Fruit fly (Drosophila melanogaster) whole organism, embryonic: ENCODE results near the gene SkpA.

Experiments used
- Bteb2 ChIP-seq: fragments of 200-800 bp; sonication (Bioruptor generic); optimal IDR thresholded peaks from 2 replicates; lab custom pipeline; 2016; ENCODE audit warnings: missing biosample characterization, missing genetic modification characterization
- CG10209 ChIP-seq: fragments of 200-800 bp; sonication (Bioruptor generic); optimal IDR thresholded peaks from 3 replicates; lab custom pipeline; 2017; ENCODE audit warnings: missing biosample characterization, mild to moderate bottlenecking, missing genetic modification characterization, missing genetic modification reagents
- CG14441 ChIP-seq: fragments of 200-800 bp; sonication (Bioruptor generic); IDR thresholded peaks from 2 replicates; pipeline ENCODE4 v1.3.6; 2022; ENCODE audit warnings: missing biosample characterization, missing genetic modification characterization
- CG14860 ChIP-seq: fragments of 200-800 bp; sonication (Bioruptor generic); IDR thresholded peaks from 3 replicates; pipeline ENCODE4 v1.3.6; 2022; ENCODE audit warnings: missing biosample characterization, missing genetic modification characterization; ENCODE audit not compliant: partially characterized antibody
- CG15073 ChIP-seq: fragments of 200-800 bp; sonication (Bioruptor generic); optimal IDR thresholded peaks from 2 replicates; lab custom pipeline; 2016; ENCODE audit warnings: missing biosample characterization, missing genetic modification characterization
- CG1603 ChIP-seq: fragments of 200-800 bp; sonication (Bioruptor generic); optimal IDR thresholded peaks from 2 replicates; lab custom pipeline; 2019; ENCODE audit warnings: missing biosample characterization, mild to moderate bottlenecking, missing genetic modification characterization, moderate library complexity
- CG16813 ChIP-seq: fragments of 200-800 bp; sonication (Bioruptor generic); IDR thresholded peaks from 3 replicates; pipeline ENCODE4 v1.3.6; 2022; ENCODE audit warnings: missing biosample characterization, missing genetic modification characterization; ENCODE audit not compliant: partially characterized antibody
- CG32772 ChIP-seq: fragments of 200-800 bp; sonication (Bioruptor generic); IDR thresholded peaks from 2 replicates; pipeline ENCODE4 v1.3.6; 2022; ENCODE audit warnings: missing biosample characterization, missing genetic modification characterization
- CG4404 ChIP-seq: fragments of 200-800 bp; sonication (Bioruptor generic); IDR thresholded peaks from 2 replicates; pipeline ENCODE4 v1.3.6; 2022; ENCODE audit warnings: missing biosample characterization, missing genetic modification characterization
- CG4854 ChIP-seq: fragments of 200-800 bp; sonication (Bioruptor generic); optimal IDR thresholded peaks from 2 replicates; lab custom pipeline; 2016; ENCODE audit warnings: missing biosample characterization, missing genetic modification characterization, inconsistent platforms
- CG5245 ChIP-seq: fragments of 200-800 bp; sonication (Bioruptor generic); optimal IDR thresholded peaks from 3 replicates; lab custom pipeline; 2016; ENCODE audit warnings: missing biosample characterization, missing genetic modification characterization
- CG6765 ChIP-seq: fragments of 200-800 bp; sonication (Bioruptor generic); optimal IDR thresholded peaks from 3 replicates; lab custom pipeline; 2017; ENCODE audit warnings: missing biosample characterization, mild to moderate bottlenecking, missing genetic modification characterization
- CG6791 ChIP-seq: fragments of 200-800 bp; sonication (Bioruptor generic); IDR thresholded peaks from 3 replicates; pipeline ENCODE4 v1.3.6; 2022; ENCODE audit warnings: missing biosample characterization, missing genetic modification characterization; ENCODE audit not compliant: partially characterized antibody
- CG7357 ChIP-seq: fragments of 200-800 bp; sonication (Bioruptor generic); IDR thresholded peaks from 3 replicates; pipeline ENCODE4 v1.3.6; 2022; ENCODE audit warnings: missing biosample characterization, missing genetic modification characterization
- CG7963 ChIP-seq: fragments of 200-800 bp; sonication (Bioruptor generic); IDR thresholded peaks from 3 replicates; pipeline ENCODE4 v1.3.6; 2022; ENCODE audit warnings: missing biosample characterization, missing genetic modification characterization; ENCODE audit not compliant: partially characterized antibody
- CG8290 ChIP-seq, 3 experiments: fragments of 200-800 bp; sonication (Bioruptor generic); optimal IDR thresholded peaks; 2 replicates each; lab custom pipeline; 2016 to 2019; ENCODE audit warnings: missing biosample characterization in 3 of 3, missing genetic modification characterization in 3 of 3, mild to moderate bottlenecking in 2 of 3, moderate library complexity in 1 of 3
- CG9932 ChIP-seq: fragments of 200-800 bp; sonication (Bioruptor generic); IDR thresholded peaks from 2 replicates; pipeline ENCODE4 v1.3.6; 2022; ENCODE audit warnings: missing biosample characterization, missing genetic modification characterization
- CTCF ChIP-seq: fragments of 200-800 bp; sonication (Bioruptor generic); optimal IDR thresholded peaks from 2 replicates; lab custom pipeline; 2017; ENCODE audit warnings: missing biosample characterization, mild to moderate bottlenecking, missing genetic modification characterization, moderate library complexity
- D19A ChIP-seq: fragments of 200-800 bp; optimal IDR thresholded peaks from 3 replicates; lab custom pipeline; 2019; ENCODE audit warnings: missing biosample characterization, mild to moderate bottlenecking, missing genetic modification characterization, moderate library complexity
- Dbx ChIP-seq: fragments of 200-800 bp; sonication (Bioruptor generic); IDR thresholded peaks from 3 replicates; pipeline ENCODE4 v1.3.6; 2022; ENCODE audit warnings: missing biosample characterization, missing genetic modification characterization
- Dref ChIP-seq: fragments of 200-800 bp; sonication (Bioruptor generic); IDR thresholded peaks from 2 replicates; pipeline ENCODE4 v1.3.6; 2022; ENCODE audit warnings: missing biosample characterization, missing genetic modification characterization
- Ets97D ChIP-seq: fragments of 200-800 bp; sonication (Bioruptor generic); optimal IDR thresholded peaks from 3 replicates; lab custom pipeline; 2016; ENCODE audit warnings: missing biosample characterization, missing genetic modification characterization
- HLH4C ChIP-seq: fragments of 200-800 bp; sonication (Bioruptor generic); IDR thresholded peaks from 3 replicates; pipeline ENCODE4 v1.3.6; 2022; ENCODE audit warnings: missing biosample characterization, missing genetic modification characterization; ENCODE audit not compliant: partially characterized antibody
- Kr ChIP-seq: fragments of 200-800 bp; sonication (Bioruptor generic); optimal IDR thresholded peaks from 2 replicates; lab custom pipeline; 2017; ENCODE audit warnings: missing biosample characterization, mild to moderate bottlenecking, missing genetic modification characterization
- Med ChIP-seq: fragments of 200-800 bp; sonication (Bioruptor generic); peaks from one replicate; lab custom pipeline; 2016; ENCODE audit warnings: missing biosample characterization, missing genetic modification characterization, mild to moderate bottlenecking, inconsistent platforms, moderate library complexity
- Nf-YA ChIP-seq: fragments of 200-800 bp; sonication (Bioruptor generic); IDR thresholded peaks from 2 replicates; pipeline ENCODE4 v1.3.6; 2022; ENCODE audit warnings: missing biosample characterization, missing genetic modification characterization
- Pdp1 ChIP-seq, 2 experiments: fragments of 200-800 bp; sonication (Bioruptor generic); optimal IDR thresholded peaks; 3 replicates each; lab custom pipeline; 2016; ENCODE audit warnings: missing biosample characterization in 2 of 2, missing genetic modification characterization in 2 of 2, mild to moderate bottlenecking in 1 of 2, moderate library complexity in 1 of 2
- Rx ChIP-seq: fragments of 200-800 bp; sonication (Bioruptor generic); IDR thresholded peaks from 2 replicates; pipeline ENCODE4 v1.3.6; 2022; ENCODE audit warnings: missing biosample characterization, missing genetic modification characterization
- Sin3A ChIP-seq: fragments of >200 bp; optimal IDR thresholded peaks from 2 replicates; lab custom pipeline; 2018
- Sox100B ChIP-seq: fragments of 200-800 bp; sonication (Bioruptor generic); optimal IDR thresholded peaks from 3 replicates; lab custom pipeline; 2018; ENCODE audit warnings: missing biosample characterization, mild to moderate bottlenecking, missing genetic modification characterization
- al ChIP-seq: fragments of 200-800 bp; sonication (Bioruptor generic); IDR thresholded peaks from 2 replicates; pipeline ENCODE4 v1.3.6; 2022; ENCODE audit warnings: missing biosample characterization, missing genetic modification characterization
- ap ChIP-seq: fragments of 200-800 bp; sonication (Bioruptor generic); IDR thresholded peaks from 2 replicates; pipeline ENCODE4 v1.3.6; 2022; ENCODE audit warnings: missing biosample characterization, missing genetic modification characterization
- ato ChIP-seq: fragments of 200-800 bp; sonication (Bioruptor generic); IDR thresholded peaks from 2 replicates; pipeline ENCODE4 v1.3.6; 2022; ENCODE audit warnings: missing biosample characterization, missing genetic modification characterization; ENCODE audit not compliant: partially characterized antibody
- bbx ChIP-seq: fragments of 200-800 bp; sonication (Bioruptor generic); IDR thresholded peaks from 2 replicates; pipeline ENCODE4 v1.3.6; 2022; ENCODE audit warnings: missing biosample characterization, missing genetic modification characterization; ENCODE audit not compliant: partially characterized antibody
- chn ChIP-seq: fragments of 200-800 bp; sonication (Bioruptor generic); optimal IDR thresholded peaks from 2 replicates; lab custom pipeline; 2016; ENCODE audit warnings: missing biosample characterization, missing genetic modification characterization
- croc ChIP-seq: fragments of 200-800 bp; sonication (Bioruptor generic); conservative IDR thresholded peaks from 3 replicates; pipeline ENCODE4 v1.3.6; 2022; ENCODE audit warnings: missing biosample characterization, missing genetic modification characterization
- crol ChIP-seq: fragments of 200-800 bp; sonication (Bioruptor generic); IDR thresholded peaks from 2 replicates; pipeline ENCODE4 v1.3.6; 2022; ENCODE audit warnings: missing biosample characterization, missing genetic modification characterization
- crp ChIP-seq, 2 experiments: fragments of 200-800 bp; sonication (Bioruptor generic); optimal IDR thresholded peaks; 2 replicates in 1 of 2; 3 replicates in 1 of 2; lab custom pipeline; 2017; ENCODE audit warnings: missing biosample characterization in 2 of 2, missing genetic modification characterization in 2 of 2, mild to moderate bottlenecking in 1 of 2, moderate library complexity in 1 of 2
- pita ChIP-seq: fragments of 200-800 bp; sonication (Bioruptor generic); optimal IDR thresholded peaks from 2 replicates; lab custom pipeline; 2017; ENCODE audit warnings: missing biosample characterization, mild to moderate bottlenecking, missing genetic modification characterization
- sna ChIP-seq: fragments of 200-800 bp; sonication (Bioruptor generic); IDR thresholded peaks from 2 replicates; pipeline ENCODE4 v1.3.6; 2022; ENCODE audit warnings: missing biosample characterization, missing genetic modification characterization; ENCODE audit not compliant: partially characterized antibody
- ssp ChIP-seq: fragments of 200-800 bp; sonication (Bioruptor generic); IDR thresholded peaks from 2 replicates; pipeline ENCODE4 v1.3.6; 2022; ENCODE audit warnings: missing biosample characterization, missing genetic modification characterization
- tll ChIP-seq, 2 experiments: fragments of 200-800 bp in 1 of 2; fragments of >200 bp in 1 of 2; sonication (Bioruptor generic) in 1 of 2; optimal IDR thresholded peaks; 2 replicates each; lab custom pipeline; 2017 to 2019; ENCODE audit warnings: missing biosample characterization in 2 of 2, missing genetic modification characterization in 2 of 2, mild to moderate bottlenecking in 1 of 2, moderate library complexity in 1 of 2
- vnd ChIP-seq: fragments of 200-800 bp; sonication (Bioruptor generic); IDR thresholded peaks from 3 replicates; pipeline ENCODE4 v1.3.6; 2022; ENCODE audit warnings: missing biosample characterization, missing genetic modification characterization; ENCODE audit not compliant: partially characterized antibody
- zen ChIP-seq: fragments of 200-800 bp; sonication (Bioruptor generic); optimal IDR thresholded peaks from 3 replicates; lab custom pipeline; 2018; ENCODE audit warnings: missing biosample characterization, mild to moderate bottlenecking, missing genetic modification characterization, moderate library complexity

SkpA gene

DNA sequence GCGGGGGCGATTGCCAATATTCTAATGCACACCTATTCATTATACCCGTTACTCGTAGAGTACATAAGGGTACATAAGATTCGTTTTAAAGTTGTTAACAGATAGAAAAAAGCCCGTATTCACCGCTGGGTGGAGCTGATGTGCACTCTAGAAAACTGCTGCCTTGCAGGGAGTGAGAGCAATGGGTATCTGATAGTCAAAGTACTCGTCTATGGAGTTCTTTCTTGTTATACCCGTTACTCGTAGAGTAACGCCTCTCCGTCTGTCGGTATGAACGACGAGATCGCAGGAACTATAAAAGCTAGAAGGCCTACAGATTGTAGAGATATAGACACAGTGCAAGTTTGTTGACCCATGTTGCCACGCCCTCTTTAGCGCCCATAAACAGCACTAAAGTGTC, 38.0 kb downstream of the SkpA start:
- TF ChIP-seq al (GFP tag; lab: Robert Waterston, UW), result no peak
- 0 out of 3 replicates have a peak, but pooled peaks have one; percentile 40 for TF ChIP-seq vnd (GFP tag; lab: Robert Waterston, UW)
- TF ChIP-seq HLH4C, result peak; percentile 56
- peak; percentile 35; the same call in 1 of the 2 replicates for TF ChIP-seq ato (GFP tag; lab: Robert Waterston, UW)
- TF ChIP-seq ssp (GFP tag; lab: Robert Waterston, UW), result no peak
- TF ChIP-seq ap (GFP tag; lab: Robert Waterston, UW), result no peak
- no peak for TF ChIP-seq Dbx (GFP tag; lab: Robert Waterston, UW)
- TF ChIP-seq CG14441 (GFP tag; lab: Robert Waterston, UW), result no peak
- TF ChIP-seq zen (tag; lab: Kevin White, UChicago), result no peak
- TF ChIP-seq CG5245 (GFP tag; lab: Kevin White, UChicago), result no peak
- TF ChIP-seq CG32772 (GFP tag; lab: Robert Waterston, UW), result no peak
- TF ChIP-seq CG9932 (GFP tag; lab: Robert Waterston, UW), result no peak
- no peak for TF ChIP-seq Nf-YA (GFP tag; lab: Robert Waterston, UW)
- no peak for TF ChIP-seq Bteb2
- no peak for TF ChIP-seq CG10209 (GFP tag; lab: Kevin White, UChicago)
- peak; percentile 14; the same call in 1 of the 3 replicates for TF ChIP-seq CG14860
- TF ChIP-seq CTCF, result peak; percentile 67
- TF ChIP-seq Rx (GFP tag; lab: Robert Waterston, UW), result no peak
- no peak for TF ChIP-seq CG15073 (GFP tag; lab: Kevin White, UChicago)
- no peak for TF ChIP-seq Sin3A
- TF ChIP-seq Med (GFP tag; lab: Kevin White, UChicago), result peak; percentile 46
- TF ChIP-seq Sox100B (GFP tag; lab: Kevin White, UChicago), result no peak
- no peak for TF ChIP-seq croc (GFP tag; lab: Robert Waterston, UW)
- TF ChIP-seq sna (GFP tag; lab: Robert Waterston, UW), result no peak
- TF ChIP-seq Kr (GFP tag; lab: Kevin White, UChicago), result no peak
- no peak for TF ChIP-seq CG4404 (GFP tag; lab: Robert Waterston, UW)
- TF ChIP-seq CG6765 (GFP tag; lab: Kevin White, UChicago), result no peak
- TF ChIP-seq CG6791 (GFP tag; lab: Robert Waterston, UW), result peak; percentile 54; the same call in 2 of the 3 replicates
- TF ChIP-seq D19A (tag; lab: Kevin White, UChicago), result peak; percentile 82
- TF ChIP-seq bbx (GFP tag; lab: Robert Waterston, UW), result no peak
- TF ChIP-seq CG16813 (GFP tag; lab: Robert Waterston, UW), result peak; percentile 63
- no peak for TF ChIP-seq crp (GFP tag; optimal IDR thresholded peaks at IDR 0.05; lab: Kevin White, UChicago)
- TF ChIP-seq Dref (GFP tag; lab: Robert Waterston, UW), result no peak
- TF ChIP-seq CG7963 (GFP tag; lab: Robert Waterston, UW), result peak; percentile 55; the same call in 2 of the 3 replicates
- no peak for TF ChIP-seq chn

DNA sequence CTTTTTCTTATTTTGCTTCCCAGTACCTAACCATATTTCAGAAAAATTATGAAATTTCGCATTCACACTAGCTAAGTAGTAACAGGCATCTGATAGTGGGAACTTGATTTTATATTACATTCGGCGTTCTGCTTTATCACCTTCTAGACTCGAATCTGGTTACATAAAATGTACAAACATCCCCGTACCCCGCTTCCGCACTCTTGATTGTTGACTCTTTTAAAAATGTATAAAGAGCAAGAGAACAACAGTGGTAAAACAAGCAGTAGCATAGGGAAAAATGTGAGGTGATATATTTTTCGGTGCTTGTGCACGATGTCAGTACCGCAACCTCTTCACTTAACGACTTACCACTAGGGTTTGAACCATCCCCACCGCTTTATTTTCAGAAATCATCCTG, 38.4 kb downstream of the SkpA start:
- TF ChIP-seq crol (GFP tag; lab: Robert Waterston, UW), result peak; percentile 69; the same call in 1 of the 2 replicates
- TF ChIP-seq pita (GFP tag; lab: Kevin White, UChicago), result no peak
- peak; percentile 13 for TF ChIP-seq CG1603 (tag; lab: Kevin White, UChicago)
- peak in 1 of 2 experiments; percentile 70 for TF ChIP-seq Pdp1 (GFP tag; optimal IDR thresholded peaks at IDR 0.05; lab: Kevin White, UChicago)
- TF ChIP-seq CG8290 (GFP tag; optimal IDR thresholded peaks at IDR 0.05; lab: Kevin White, UChicago), result no peak
- no peak for TF ChIP-seq CG8290 (tag; optimal IDR thresholded peaks at IDR 0.05; lab: Kevin White, UChicago)
- no peak for TF ChIP-seq Ets97D (GFP tag; lab: Kevin White, UChicago)
- no peak for TF ChIP-seq CG4854 (GFP tag; lab: Kevin White, UChicago)
- TF ChIP-seq CG7357 (GFP tag; lab: Robert Waterston, UW), result peak; percentile 33; the same call in 1 of the 3 replicates
- TF ChIP-seq tll (GFP tag; optimal IDR thresholded peaks at IDR 0.05; lab: Kevin White, UChicago), result peak in 1 of 2 experiments; percentile 50
